Fruit fly (Drosophila melanogaster) whole organism, embryonic: Measurements from ENCODE around the gene CG7272.

Experiments
- CG10462 ChIP-seq: fragments of 200-800 bp; sonication (Bioruptor generic); optimal IDR thresholded peaks from 2 replicates; lab custom pipeline; 2016; ENCODE audit warnings: missing biosample characterization, missing genetic modification characterization
- CG15011 ChIP-seq: fragments of 200-800 bp; sonication (Bioruptor generic); optimal IDR thresholded peaks from 3 replicates; lab custom pipeline; 2018; ENCODE audit warnings: missing biosample characterization, mild to moderate bottlenecking, missing genetic modification characterization
- CG15269 ChIP-seq: fragments of 200-800 bp; sonication (Bioruptor generic); optimal IDR thresholded peaks from 2 replicates; lab custom pipeline; 2018; ENCODE audit warnings: missing biosample characterization, mild to moderate bottlenecking, missing genetic modification characterization, moderate library complexity
- Lpt ChIP-seq: fragments of >200 bp; optimal IDR thresholded peaks from 2 replicates; lab custom pipeline; 2018; ENCODE audit warnings: missing biosample characterization, missing genetic modification characterization
- chn ChIP-seq: fragments of 200-800 bp; sonication (Bioruptor generic); optimal IDR thresholded peaks from 2 replicates; lab custom pipeline; 2016; ENCODE audit warnings: missing biosample characterization, missing genetic modification characterization
- ewg ChIP-seq: fragments of 200-800 bp; sonication (Bioruptor generic); optimal IDR thresholded peaks from 3 replicates; lab custom pipeline; 2017; ENCODE audit warnings: mild to moderate bottlenecking, missing biosample characterization, missing genetic modification reagents, missing genetic modification characterization
- z ChIP-seq: fragments of 200-800 bp; sonication (Bioruptor generic); IDR thresholded peaks from 3 replicates; pipeline ENCODE4 v1.3.6; 2022; ENCODE audit warnings: missing biosample characterization, missing genetic modification characterization

dm6 chr3L:15533402-15534129 lies 32.8 kb downstream of the CG7272 start:
- no peak for TF ChIP-seq chn (GFP tag; lab: Kevin White, UChicago)
- TF ChIP-seq Lpt (GFP tag; lab: Kevin White, UChicago) = no peak
- no peak for TF ChIP-seq CG10462 (GFP tag; lab: Kevin White, UChicago)
- peak; percentile 28 for TF ChIP-seq CG15269 (tag; lab: Kevin White, UChicago)
- TF ChIP-seq z = no peak
- no peak for TF ChIP-seq CG15011
- no peak for TF ChIP-seq ewg
